Fruit fly (Drosophila melanogaster) whole organism, embryonic: Measurements from ENCODE around the gene cbt.

Experiments
- Antp ChIP-seq: fragments of 200-800 bp; sonication (Bioruptor generic); optimal IDR thresholded peaks from 3 replicates; lab custom pipeline; 2016; ENCODE audit warnings: missing biosample characterization, missing genetic modification characterization
- Atf-2 ChIP-seq: fragments of 200-800 bp; sonication (Bioruptor generic); optimal IDR thresholded peaks from 2 replicates; lab custom pipeline; 2016; ENCODE audit warnings: missing biosample characterization, missing genetic modification characterization
- BEAF-32 ChIP-seq: fragments of 200-800 bp; sonication (Bioruptor generic); optimal IDR thresholded peaks from 3 replicates; lab custom pipeline; 2017; ENCODE audit warnings: missing biosample characterization, missing genetic modification characterization, mild to moderate bottlenecking, moderate library complexity, missing genetic modification reagents
- CG1024 ChIP-seq: fragments of 200-800 bp; sonication (Bioruptor generic); IDR thresholded peaks from 2 replicates; pipeline ENCODE4 v1.3.6; 2022; ENCODE audit warnings: missing biosample characterization, missing genetic modification characterization
- CG10267 ChIP-seq: fragments of 200-800 bp; sonication (Bioruptor generic); optimal IDR thresholded peaks from 2 replicates; lab custom pipeline; 2018; ENCODE audit warnings: missing biosample characterization, mild to moderate bottlenecking, missing genetic modification characterization, moderate library complexity
- CG10565 ChIP-seq: fragments of 200-800 bp; sonication (Bioruptor generic); optimal IDR thresholded peaks from 3 replicates; lab custom pipeline; 2016; ENCODE audit warnings: missing biosample characterization, mild to moderate bottlenecking, missing genetic modification characterization
- CG11085 ChIP-seq: fragments of 200-800 bp; sonication (Bioruptor generic); IDR thresholded peaks from 2 replicates; pipeline ENCODE4 v1.3.6; 2022; ENCODE audit warnings: missing biosample characterization, missing genetic modification characterization
- CG13894 ChIP-seq: fragments of 200-800 bp; sonication (Bioruptor generic); optimal IDR thresholded peaks from 3 replicates; lab custom pipeline; 2018; ENCODE audit warnings: missing biosample characterization, mild to moderate bottlenecking, missing genetic modification characterization, moderate library complexity
- CG14014 ChIP-seq: fragments of 200-800 bp; sonication (Bioruptor generic); IDR thresholded peaks from 2 replicates; pipeline ENCODE4 v1.3.6; 2022; ENCODE audit warnings: missing biosample characterization, missing genetic modification characterization
- CG14050 ChIP-seq: fragments of 200-800 bp; sonication (Bioruptor generic); IDR thresholded peaks from 3 replicates; pipeline ENCODE4 v1.3.6; 2022; ENCODE audit warnings: missing biosample characterization, missing genetic modification characterization
- CG1602 ChIP-seq: fragments of 200-800 bp; sonication (Bioruptor generic); optimal IDR thresholded peaks from 3 replicates; lab custom pipeline; 2016; ENCODE audit warnings: missing biosample characterization, missing genetic modification characterization
- CG16815 ChIP-seq: fragments of 200-800 bp; sonication (Bioruptor generic); optimal IDR thresholded peaks from 3 replicates; lab custom pipeline; 2017; ENCODE audit warnings: missing biosample characterization, mild to moderate bottlenecking, missing genetic modification characterization
- CG17361 ChIP-seq: fragments of 200-800 bp; sonication (Bioruptor generic); IDR thresholded peaks from 3 replicates; pipeline ENCODE4 v1.3.6; 2022; ENCODE audit warnings: missing biosample characterization, missing genetic modification characterization
- CG2678 ChIP-seq: fragments of 200-800 bp; sonication (Bioruptor generic); optimal IDR thresholded peaks from 3 replicates; lab custom pipeline; 2019; ENCODE audit warnings: missing biosample characterization, mild to moderate bottlenecking, missing genetic modification characterization, moderate library complexity
- CG31365 ChIP-seq: fragments of 200-800 bp; sonication (Bioruptor generic); optimal IDR thresholded peaks from 2 replicates; lab custom pipeline; 2018; ENCODE audit warnings: missing biosample characterization, mild to moderate bottlenecking, missing genetic modification characterization
- CG31441 ChIP-seq: fragments of 200-800 bp; sonication (Bioruptor generic); IDR thresholded peaks from 2 replicates; pipeline ENCODE4 v1.3.6; 2022; ENCODE audit warnings: missing biosample characterization, missing genetic modification characterization
- CG4404 ChIP-seq: fragments of 200-800 bp; sonication (Bioruptor generic); IDR thresholded peaks from 2 replicates; pipeline ENCODE4 v1.3.6; 2022; ENCODE audit warnings: missing biosample characterization, missing genetic modification characterization
- CG7928 ChIP-seq: fragments of 200-800 bp; sonication (Bioruptor generic); optimal IDR thresholded peaks from 2 replicates; lab custom pipeline; 2017; ENCODE audit warnings: missing biosample characterization, mild to moderate bottlenecking, missing genetic modification characterization
- CG8765 ChIP-seq: fragments of 200-800 bp; sonication (Bioruptor generic); IDR thresholded peaks from 2 replicates; pipeline ENCODE4 v1.3.6; 2022; ENCODE audit warnings: missing biosample characterization, missing genetic modification characterization
- CG9437 ChIP-seq: fragments of 200-800 bp; sonication (Bioruptor generic); optimal IDR thresholded peaks from 2 replicates; lab custom pipeline; 2018; ENCODE audit warnings: missing biosample characterization, mild to moderate bottlenecking, missing genetic modification characterization
- CG9609 ChIP-seq: fragments of 200-800 bp; sonication (Bioruptor generic); optimal IDR thresholded peaks from 3 replicates; lab custom pipeline; 2016; ENCODE audit warnings: missing biosample characterization, missing genetic modification characterization
- Fer2 ChIP-seq: fragments of 200-800 bp; sonication (Bioruptor generic); optimal IDR thresholded peaks from 2 replicates; lab custom pipeline; 2018; ENCODE audit warnings: missing biosample characterization, mild to moderate bottlenecking, missing genetic modification characterization, moderate library complexity
- Fer3 ChIP-seq: fragments of 200-800 bp; sonication (Bioruptor generic); optimal IDR thresholded peaks from 2 replicates; lab custom pipeline; 2018; ENCODE audit warnings: missing biosample characterization, mild to moderate bottlenecking, missing genetic modification characterization, moderate library complexity
- HHEX ChIP-seq: fragments of 200-800 bp; sonication (Bioruptor generic); optimal IDR thresholded peaks from 3 replicates; lab custom pipeline; 2017; ENCODE audit warnings: missing biosample characterization, mild to moderate bottlenecking, missing genetic modification characterization, missing genetic modification reagents
- Hsf ChIP-seq: fragments of 200-800 bp; sonication (Bioruptor generic); optimal IDR thresholded peaks from 3 replicates; lab custom pipeline; 2016; ENCODE audit warnings: missing biosample characterization, missing genetic modification characterization
- Jarid2 ChIP-seq: fragments of 200-800 bp; sonication (Bioruptor generic); optimal IDR thresholded peaks from 3 replicates; lab custom pipeline; 2017; ENCODE audit warnings: mild to moderate bottlenecking, missing biosample characterization, missing genetic modification reagents, missing genetic modification characterization
- Meics ChIP-seq: fragments of 200-800 bp; sonication (Bioruptor generic); optimal IDR thresholded peaks from 2 replicates; lab custom pipeline; 2017; ENCODE audit warnings: missing biosample characterization, mild to moderate bottlenecking, missing genetic modification characterization
- NFAT ChIP-seq: fragments of 200-800 bp; sonication (Bioruptor generic); IDR thresholded peaks from 2 replicates; pipeline ENCODE4 v1.3.6; 2022; ENCODE audit warnings: missing biosample characterization, missing genetic modification characterization
- Nf-YA ChIP-seq: fragments of 200-800 bp; sonication (Bioruptor generic); IDR thresholded peaks from 2 replicates; pipeline ENCODE4 v1.3.6; 2022; ENCODE audit warnings: missing biosample characterization, missing genetic modification characterization
- Pdp1 ChIP-seq, 2 experiments: fragments of 200-800 bp; sonication (Bioruptor generic); optimal IDR thresholded peaks; 3 replicates each; lab custom pipeline; 2016; ENCODE audit warnings: missing biosample characterization in 2 of 2, missing genetic modification characterization in 2 of 2, mild to moderate bottlenecking in 1 of 2, moderate library complexity in 1 of 2
- Ptx1 ChIP-seq: fragments of 200-800 bp; sonication (Bioruptor generic); IDR thresholded peaks from 2 replicates; pipeline ENCODE4 v1.3.6; 2022; ENCODE audit warnings: missing biosample characterization, missing genetic modification characterization
- Taf1 ChIP-seq: fragments of 200-800 bp; sonication (Bioruptor generic); IDR thresholded peaks from 2 replicates; pipeline ENCODE4 v1.3.6; 2022; ENCODE audit warnings: missing biosample characterization, missing genetic modification characterization
- Tbp ChIP-seq: fragments of >200 bp; optimal IDR thresholded peaks from 2 replicates; lab custom pipeline; 2018; ENCODE audit warnings: missing biosample characterization, missing genetic modification characterization
- Usf ChIP-seq: fragments of 200-800 bp; sonication (Bioruptor generic); optimal IDR thresholded peaks from 2 replicates; lab custom pipeline; 2017; ENCODE audit warnings: missing genotype, missing biosample characterization, missing genetic modification characterization
- YL-1 ChIP-seq: fragments of 200-800 bp; sonication (Bioruptor generic); optimal IDR thresholded peaks from 3 replicates; lab custom pipeline; 2017; ENCODE audit warnings: missing biosample characterization, mild to moderate bottlenecking, missing genetic modification characterization
- ash1 ChIP-seq: fragments of 200-800 bp; sonication (Bioruptor generic); optimal IDR thresholded peaks from 2 replicates; lab custom pipeline; 2018; ENCODE audit warnings: missing biosample characterization, mild to moderate bottlenecking, missing genetic modification characterization
- chif ChIP-seq, 2 experiments: fragments of 200-800 bp; sonication (Bioruptor generic); optimal IDR thresholded peaks; 3 replicates each; lab custom pipeline; 2016; ENCODE audit warnings: missing biosample characterization in 2 of 2, missing genetic modification characterization in 2 of 2
- hb ChIP-seq: fragments of 200-800 bp; sonication (Bioruptor generic); IDR thresholded peaks from 3 replicates; pipeline ENCODE4 v1.3.6; 2022; ENCODE audit warnings: missing biosample characterization, missing genetic modification characterization; ENCODE audit not compliant: partially characterized antibody
- insv ChIP-seq, 2 experiments: fragments of 200-800 bp; sonication (Bioruptor generic); optimal IDR thresholded peaks; 3 replicates each; lab custom pipeline; 2016 to 2018; ENCODE audit warnings: missing biosample characterization in 2 of 2, missing genetic modification characterization in 2 of 2
- inv ChIP-seq: fragments of 200-800 bp; sonication (Bioruptor generic); IDR thresholded peaks from 2 replicates; pipeline ENCODE4 v1.3.6; 2022; ENCODE audit warnings: missing biosample characterization, missing genetic modification characterization; ENCODE audit not compliant: partially characterized antibody
- kay ChIP-seq: fragments of 200-800 bp; sonication (Bioruptor generic); optimal IDR thresholded peaks from 2 replicates; lab custom pipeline; 2016; ENCODE audit warnings: missing biosample characterization, missing genetic modification characterization
- lab ChIP-seq: fragments of 200-800 bp; sonication (Bioruptor generic); optimal IDR thresholded peaks from 3 replicates; lab custom pipeline; 2017; ENCODE audit warnings: missing biosample characterization, missing genetic modification characterization, mild to moderate bottlenecking, moderate library complexity, missing genetic modification reagents
- lov ChIP-seq, 2 experiments: fragments of 200-800 bp in 1 of 2; fragments of >200 bp in 1 of 2; sonication (Bioruptor generic) in 1 of 2; IDR thresholded peaks in 1 of 2; optimal IDR thresholded peaks in 1 of 2; 2 replicates in 1 of 2; 3 replicates in 1 of 2; pipeline versions ENCODE4 v1.3.6 to Lab custom; 2017 to 2022; ENCODE audit warnings: missing biosample characterization in 1 of 2, missing genetic modification characterization in 1 of 2
- slp2 ChIP-seq: fragments of 200-800 bp; sonication (Bioruptor generic); optimal IDR thresholded peaks from 2 replicates; lab custom pipeline; 2016; ENCODE audit warnings: missing biosample characterization, missing genetic modification characterization
- sr ChIP-seq: fragments of 200-800 bp; sonication (Bioruptor generic); IDR thresholded peaks from 3 replicates; pipeline ENCODE4 v1.3.6; 2022; ENCODE audit warnings: missing biosample characterization, missing genetic modification characterization
- stc ChIP-seq: fragments of 200-800 bp; sonication (Bioruptor generic); IDR thresholded peaks from 2 replicates; pipeline ENCODE4 v1.3.6; 2022; ENCODE audit warnings: missing biosample characterization, missing genetic modification characterization
- tin ChIP-seq: fragments of 200-800 bp; sonication (Bioruptor generic); optimal IDR thresholded peaks from 3 replicates; lab custom pipeline; 2016; ENCODE audit warnings: missing biosample characterization, missing genetic modification characterization
- zfh1 ChIP-seq: fragments of 200-800 bp; sonication (Bioruptor generic); IDR thresholded peaks from 3 replicates; pipeline ENCODE4 v1.3.6; 2022; ENCODE audit warnings: missing biosample characterization, missing genetic modification characterization

cbt gene

dm6 chr2L:429680-430484 is 49.6 kb downstream of the cbt start (continued):
- no peak for TF ChIP-seq stc (GFP tag; lab: Robert Waterston, UW)
- TF ChIP-seq Atf-2: no peak
- no peak for TF ChIP-seq inv (GFP tag; lab: Robert Waterston, UW)
- TF ChIP-seq Usf (GFP tag; lab: Kevin White, UChicago): peak; percentile 39
- peak; percentile 64 for TF ChIP-seq NFAT (GFP tag; lab: Robert Waterston, UW)
- TF ChIP-seq zfh1 (GFP tag; lab: Robert Waterston, UW): peak; percentile 62; the same call in 1 of the 3 replicates
- TF ChIP-seq Fer2 (tag; lab: Kevin White, UChicago): no peak
- no peak for TF ChIP-seq BEAF-32 (GFP tag; lab: Kevin White, UChicago)
- TF ChIP-seq Taf1 (GFP tag; lab: Robert Waterston, UW): no peak
- peak; percentile 44 to 45 for TF ChIP-seq chif (GFP tag; optimal IDR thresholded peaks at IDR 0.05; lab: Kevin White, UChicago)
- no peak for TF ChIP-seq insv (GFP tag; optimal IDR thresholded peaks at IDR 0.05; lab: Kevin White, UChicago)
- peak; percentile 64 for TF ChIP-seq Hsf
- no peak for TF ChIP-seq Tbp (GFP tag; lab: Kevin White, UChicago)
- no peak for TF ChIP-seq CG10565 (GFP tag; lab: Kevin White, UChicago)
- peak; percentile 56; the same call in 1 of the 2 replicates for TF ChIP-seq CG8765
- TF ChIP-seq Fer3 (tag; lab: Kevin White, UChicago): peak; percentile 10
- peak; percentile 44 for TF ChIP-seq tin (GFP tag; lab: Kevin White, UChicago)
- TF ChIP-seq slp2 (GFP tag; lab: Kevin White, UChicago): peak; percentile 20
- peak; percentile 71 for TF ChIP-seq CG16815 (GFP tag; lab: Kevin White, UChicago)
- no peak for TF ChIP-seq CG7928 (GFP tag; lab: Kevin White, UChicago)
- TF ChIP-seq CG13894: peak; percentile 41
- TF ChIP-seq CG10267: peak; percentile 43
- no peak for TF ChIP-seq CG31365
- TF ChIP-seq kay: peak; percentile 13
- no peak for TF ChIP-seq YL-1 (GFP tag; lab: Kevin White, UChicago)
- no peak for TF ChIP-seq CG1024 (GFP tag; lab: Robert Waterston, UW)
- TF ChIP-seq sr (GFP tag; lab: Robert Waterston, UW): no peak
- TF ChIP-seq CG9609: peak; percentile 41
- TF ChIP-seq CG31441 (GFP tag; lab: Robert Waterston, UW): peak; percentile 55; the same call in 1 of the 2 replicates
- no peak for TF ChIP-seq lov (optimal IDR thresholded peaks at IDR 0.05; lab: Kevin White, UChicago)
- 0 out of 3 replicates have a peak, but pooled peaks have one; percentile 51 for TF ChIP-seq lov (GFP tag; IDR thresholded peaks at IDR 0.05; lab: Robert Waterston, UW)
- TF ChIP-seq CG14014 (GFP tag; lab: Robert Waterston, UW): no peak
- TF ChIP-seq CG1602 (GFP tag; lab: Kevin White, UChicago): peak; percentile 41
- no peak for TF ChIP-seq CG14050 (GFP tag; lab: Robert Waterston, UW)
- TF ChIP-seq CG4404 (GFP tag; lab: Robert Waterston, UW): peak; percentile 58; the same call in 1 of the 2 replicates
- no peak for TF ChIP-seq hb
- TF ChIP-seq CG17361 (GFP tag; lab: Robert Waterston, UW): peak; percentile 64
- no peak for TF ChIP-seq ash1 (GFP tag; lab: Kevin White, UChicago)
- 0 out of 2 replicates have a peak, but pooled peaks have one; percentile 27 for TF ChIP-seq Ptx1 (GFP tag; lab: Robert Waterston, UW)
- no peak for TF ChIP-seq Jarid2
- TF ChIP-seq Nf-YA (GFP tag; lab: Robert Waterston, UW): 0 out of 2 replicates have a peak, but pooled peaks have one; percentile 47
- peak; percentile 55 for TF ChIP-seq Antp (GFP tag; lab: Kevin White, UChicago)
- TF ChIP-seq HHEX (GFP tag; lab: Kevin White, UChicago): peak; percentile 44
- TF ChIP-seq CG2678: peak; percentile 66
- TF ChIP-seq Pdp1 (GFP tag; optimal IDR thresholded peaks at IDR 0.05; lab: Kevin White, UChicago): peak; percentile 61 to 64
- 0 out of 2 replicates have a peak, but pooled peaks have one; percentile 21 for TF ChIP-seq CG11085 (GFP tag; lab: Robert Waterston, UW)
- no peak for TF ChIP-seq CG9437 (GFP tag; lab: Kevin White, UChicago)
- TF ChIP-seq lab (GFP tag; lab: Kevin White, UChicago): peak; percentile 66
- peak; percentile 39 for TF ChIP-seq Meics (GFP tag; lab: Kevin White, UChicago)
